Worm (Caenorhabditis elegans) whole organism, L2 larva: ENCODE results near the gene dnbp-1.

Experiments
- ama-1 ChIP-seq: fragments of 150-350 bp; optimal IDR thresholded peaks from 2 replicates; lab custom pipeline; 2018; ENCODE audit warnings: inconsistent platforms
- fos-1 ChIP-seq: fragments of 150-350 bp; optimal IDR thresholded peaks from 2 replicates; lab custom pipeline; 2014; ENCODE audit warnings: missing biosample characterization, missing genetic modification characterization
- nhr-77 ChIP-seq: fragments of 150-350 bp; optimal IDR thresholded peaks from 2 replicates; lab custom pipeline; 2014; ENCODE audit warnings: missing biosample characterization, missing genetic modification characterization
- unc-39 ChIP-seq: fragments of 150-350 bp; optimal IDR thresholded peaks from 2 replicates; lab custom pipeline; 2014; ENCODE audit warnings: missing biosample characterization, missing genetic modification characterization

ce11 chrIV:14015844-14016243 lies 36.2 kb upstream of the dnbp-1 start, which contains the start of gene srw-63:
- no peak for TF ChIP-seq fos-1 (tag; lab: Kevin White, UChicago)
- no peak for TF ChIP-seq ama-1 (lab: Kevin White, UChicago)
- no peak for TF ChIP-seq unc-39 (tag; lab: Kevin White, UChicago)
- TF ChIP-seq nhr-77 (tag; lab: Kevin White, UChicago) = no peak
